Fruit fly (Drosophila melanogaster) whole organism, embryonic: ENCODE measurements around the gene Pstk.

Source experiments
- Aef1 ChIP-seq: fragments of 200-800 bp; sonication (Bioruptor generic); IDR thresholded peaks from 3 replicates; pipeline ENCODE4 v1.3.6; 2022; ENCODE audit warnings: missing biosample characterization, missing genetic modification characterization
- Asciz ChIP-seq: fragments of 200-800 bp; sonication (Bioruptor generic); optimal IDR thresholded peaks from 2 replicates; lab custom pipeline; 2017; ENCODE audit warnings: missing biosample characterization, mild to moderate bottlenecking, missing genetic modification characterization, missing genetic modification reagents
- Atf6 ChIP-seq: fragments of 200-800 bp; sonication (Bioruptor generic); IDR thresholded peaks from 2 replicates; pipeline ENCODE4 v1.3.6; 2022; ENCODE audit warnings: missing biosample characterization, missing genetic modification characterization
- CG11085 ChIP-seq: fragments of 200-800 bp; sonication (Bioruptor generic); IDR thresholded peaks from 2 replicates; pipeline ENCODE4 v1.3.6; 2022; ENCODE audit warnings: missing biosample characterization, missing genetic modification characterization
- CG11398 ChIP-seq: fragments of 200-800 bp; sonication (Bioruptor generic); optimal IDR thresholded peaks from 2 replicates; lab custom pipeline; 2016; ENCODE audit warnings: missing biosample characterization, missing genetic modification characterization
- CG12942 ChIP-seq: fragments of 200-800 bp; sonication (Bioruptor generic); optimal IDR thresholded peaks from 3 replicates; lab custom pipeline; 2016; ENCODE audit warnings: missing biosample characterization, missing genetic modification characterization
- CG14710 ChIP-seq: fragments of 200-800 bp; sonication (Bioruptor generic); optimal IDR thresholded peaks from 3 replicates; lab custom pipeline; 2019; ENCODE audit warnings: missing biosample characterization, mild to moderate bottlenecking, missing genetic modification characterization, moderate library complexity
- CG15011 ChIP-seq: fragments of 200-800 bp; sonication (Bioruptor generic); optimal IDR thresholded peaks from 3 replicates; lab custom pipeline; 2018; ENCODE audit warnings: missing biosample characterization, mild to moderate bottlenecking, missing genetic modification characterization
- CG15514 ChIP-seq: fragments of 200-800 bp; sonication (Bioruptor generic); optimal IDR thresholded peaks from 3 replicates; lab custom pipeline; 2017; ENCODE audit warnings: missing biosample characterization, missing genetic modification characterization, mild to moderate bottlenecking, moderate library complexity, missing genetic modification reagents
- CG1602 ChIP-seq: fragments of 200-800 bp; sonication (Bioruptor generic); optimal IDR thresholded peaks from 3 replicates; lab custom pipeline; 2016; ENCODE audit warnings: missing biosample characterization, missing genetic modification characterization
- CG17328 ChIP-seq: fragments of 200-800 bp; sonication (Bioruptor generic); IDR thresholded peaks from 2 replicates; pipeline ENCODE4 v1.3.6; 2022; ENCODE audit warnings: missing biosample characterization, missing genetic modification characterization
- CG17802 ChIP-seq: fragments of 200-800 bp; sonication (Bioruptor generic); optimal IDR thresholded peaks from 2 replicates; lab custom pipeline; 2018; ENCODE audit warnings: missing biosample characterization, mild to moderate bottlenecking, missing genetic modification characterization, moderate library complexity
- CG2678 ChIP-seq: fragments of 200-800 bp; sonication (Bioruptor generic); optimal IDR thresholded peaks from 3 replicates; lab custom pipeline; 2019; ENCODE audit warnings: missing biosample characterization, mild to moderate bottlenecking, missing genetic modification characterization, moderate library complexity
- CG30403 ChIP-seq: fragments of 200-800 bp; sonication (Bioruptor generic); optimal IDR thresholded peaks from 3 replicates; lab custom pipeline; 2016; ENCODE audit warnings: missing biosample characterization, missing genetic modification characterization
- CG3281 ChIP-seq: fragments of 200-800 bp; sonication (Bioruptor generic); optimal IDR thresholded peaks from 3 replicates; lab custom pipeline; 2017; ENCODE audit warnings: missing biosample characterization, mild to moderate bottlenecking, missing genetic modification characterization
- CG3407 ChIP-seq: fragments of 200-800 bp; sonication (Bioruptor generic); optimal IDR thresholded peaks from 2 replicates; lab custom pipeline; 2018; ENCODE audit warnings: missing biosample characterization, mild to moderate bottlenecking, missing genetic modification characterization
- CG3838 ChIP-seq: fragments of 200-800 bp; sonication (Bioruptor generic); optimal IDR thresholded peaks from 3 replicates; lab custom pipeline; 2016; ENCODE audit warnings: missing biosample characterization, missing genetic modification characterization
- CG4730 ChIP-seq: fragments of 200-800 bp; sonication (Bioruptor generic); IDR thresholded peaks from 2 replicates; pipeline ENCODE4 v1.3.6; 2022; ENCODE audit warnings: missing biosample characterization, missing genetic modification characterization
- CG6854 ChIP-seq: fragments of 200-800 bp; sonication (Bioruptor generic); optimal IDR thresholded peaks from 3 replicates; lab custom pipeline; 2017; ENCODE audit warnings: missing biosample characterization, mild to moderate bottlenecking, missing genetic modification characterization
- CG7786 ChIP-seq: fragments of 200-800 bp; sonication (Bioruptor generic); optimal IDR thresholded peaks from 2 replicates; lab custom pipeline; 2016; ENCODE audit warnings: missing biosample characterization, missing genetic modification characterization
- CG7839 ChIP-seq: fragments of 200-800 bp; sonication (Bioruptor generic); optimal IDR thresholded peaks from 3 replicates; lab custom pipeline; 2018; ENCODE audit warnings: missing biosample characterization, mild to moderate bottlenecking, missing genetic modification characterization, moderate library complexity
- CG7928 ChIP-seq: fragments of 200-800 bp; sonication (Bioruptor generic); optimal IDR thresholded peaks from 2 replicates; lab custom pipeline; 2017; ENCODE audit warnings: missing biosample characterization, mild to moderate bottlenecking, missing genetic modification characterization
- CG9215 ChIP-seq: fragments of 200-800 bp; sonication (Bioruptor generic); IDR thresholded peaks from 2 replicates; pipeline ENCODE4 v1.3.6; 2022; ENCODE audit warnings: missing biosample characterization, missing genetic modification characterization
- Chrac-16 ChIP-seq: fragments of 200-800 bp; sonication (Bioruptor generic); optimal IDR thresholded peaks from 3 replicates; lab custom pipeline; 2016; ENCODE audit warnings: missing biosample characterization, missing genetic modification characterization
- D ChIP-seq, 2 experiments: fragments of 200-800 bp in 1 of 2; fragments of >200 bp in 1 of 2; sonication (Bioruptor generic) in 1 of 2; optimal IDR thresholded peaks; 2 replicates in 1 of 2; 3 replicates in 1 of 2; lab custom pipeline; 2017; ENCODE audit warnings: mild to moderate bottlenecking in 1 of 2, missing biosample characterization in 1 of 2, missing genetic modification characterization in 1 of 2, missing genetic modification reagents in 1 of 2
- Hey ChIP-seq: fragments of 200-800 bp; sonication (Bioruptor generic); optimal IDR thresholded peaks from 3 replicates; lab custom pipeline; 2018; ENCODE audit warnings: missing biosample characterization, mild to moderate bottlenecking, missing genetic modification characterization
- Hr3 ChIP-seq: fragments of 200-800 bp; sonication (Bioruptor generic); optimal IDR thresholded peaks from 3 replicates; lab custom pipeline; 2016; ENCODE audit warnings: missing biosample characterization, missing genetic modification characterization
- Mad ChIP-seq: fragments of 200-800 bp; sonication (Bioruptor generic); optimal IDR thresholded peaks from 2 replicates; lab custom pipeline; 2016; ENCODE audit warnings: missing biosample characterization, missing genetic modification characterization
- Nf-YB ChIP-seq: fragments of 200-800 bp; sonication (Bioruptor generic); optimal IDR thresholded peaks from 3 replicates; lab custom pipeline; 2019; ENCODE audit warnings: missing biosample characterization, mild to moderate bottlenecking, missing genetic modification characterization, moderate library complexity
- NfI ChIP-seq: fragments of 200-800 bp; sonication (Bioruptor generic); optimal IDR thresholded peaks from 3 replicates; lab custom pipeline; 2018; ENCODE audit warnings: missing biosample characterization, mild to moderate bottlenecking, missing genetic modification characterization, moderate library complexity
- Poxn ChIP-seq: fragments of 200-800 bp; sonication (Bioruptor generic); IDR thresholded peaks from 2 replicates; pipeline ENCODE4 v1.3.6; 2022; ENCODE audit warnings: missing biosample characterization, missing genetic modification characterization
- Rfx ChIP-seq: fragments of 200-800 bp; sonication (Bioruptor generic); IDR thresholded peaks from 2 replicates; pipeline ENCODE4 v1.3.6; 2022; ENCODE audit warnings: missing biosample characterization, missing genetic modification characterization
- Side ChIP-seq: fragments of 200-800 bp; sonication (Bioruptor generic); optimal IDR thresholded peaks from 2 replicates; lab custom pipeline; 2016; ENCODE audit warnings: missing biosample characterization, missing genetic modification characterization
- Trl ChIP-seq, 3 experiments: fragments of >200 bp in 2 of 3; fragments of 200-800 bp in 1 of 3; sonication (Bioruptor generic) in 1 of 3; optimal IDR thresholded peaks; 2 replicates in 1 of 3; 3 replicates in 2 of 3; lab custom pipeline; 2016 to 2017; ENCODE audit warnings: missing biosample characterization in 1 of 3, missing genetic modification characterization in 1 of 3
- abd-A ChIP-seq: fragments of 200-800 bp; sonication (Bioruptor generic); optimal IDR thresholded peaks from 3 replicates; lab custom pipeline; 2019; ENCODE audit warnings: missing biosample characterization, mild to moderate bottlenecking, missing genetic modification characterization, moderate library complexity
- ap ChIP-seq: fragments of 200-800 bp; sonication (Bioruptor generic); IDR thresholded peaks from 2 replicates; pipeline ENCODE4 v1.3.6; 2022; ENCODE audit warnings: missing biosample characterization, missing genetic modification characterization
- bsh ChIP-seq, 2 experiments: fragments of 200-800 bp; sonication (Bioruptor generic); optimal IDR thresholded peaks; 2 replicates each; lab custom pipeline; 2017 to 2018; ENCODE audit warnings: mild to moderate bottlenecking in 2 of 2, missing biosample characterization in 2 of 2, missing genetic modification characterization in 2 of 2, moderate library complexity in 1 of 2
- dimm ChIP-seq: fragments of 200-800 bp; sonication (Bioruptor generic); IDR thresholded peaks from 2 replicates; pipeline ENCODE4 v1.3.6; 2022; ENCODE audit warnings: missing biosample characterization, missing genetic modification characterization
- fd102C ChIP-seq: fragments of 200-800 bp; sonication (Bioruptor generic); optimal IDR thresholded peaks from 2 replicates; lab custom pipeline; 2018; ENCODE audit warnings: missing biosample characterization, mild to moderate bottlenecking, missing genetic modification characterization, moderate library complexity
- lola ChIP-seq, 3 experiments: fragments of >200 bp in 2 of 3; fragments of 200-800 bp in 1 of 3; sonication (Bioruptor generic) in 1 of 3; optimal IDR thresholded peaks; 2 replicates each; lab custom pipeline; 2017 to 2019; ENCODE audit warnings: missing biosample characterization in 3 of 3, missing genetic modification characterization in 3 of 3, mild to moderate bottlenecking in 1 of 3, moderate library complexity in 1 of 3
- maf-S ChIP-seq: fragments of 200-800 bp; sonication (Bioruptor generic); optimal IDR thresholded peaks from 2 replicates; lab custom pipeline; 2016; ENCODE audit warnings: missing biosample characterization, missing genetic modification characterization
- mld ChIP-seq: fragments of 200-800 bp; sonication (Bioruptor generic); IDR thresholded peaks from 3 replicates; pipeline ENCODE4 v1.3.6; 2022; ENCODE audit warnings: missing biosample characterization, missing genetic modification characterization; ENCODE audit not compliant: partially characterized antibody
- nmo ChIP-seq: fragments of 200-800 bp; sonication (Bioruptor generic); optimal IDR thresholded peaks from 2 replicates; lab custom pipeline; 2018; ENCODE audit warnings: missing biosample characterization, mild to moderate bottlenecking, missing genetic modification characterization, moderate library complexity
- onecut ChIP-seq: fragments of 200-800 bp; sonication (Bioruptor generic); IDR thresholded peaks from 2 replicates; pipeline ENCODE4 v1.3.6; 2022; ENCODE audit warnings: missing biosample characterization, missing genetic modification characterization
- pum ChIP-seq: fragments of 200-800 bp; sonication (Bioruptor generic); optimal IDR thresholded peaks from 2 replicates; lab custom pipeline; 2016; ENCODE audit warnings: missing biosample characterization, missing genetic modification characterization
- slp2 ChIP-seq: fragments of 200-800 bp; sonication (Bioruptor generic); optimal IDR thresholded peaks from 2 replicates; lab custom pipeline; 2016; ENCODE audit warnings: missing biosample characterization, missing genetic modification characterization
- stc ChIP-seq: fragments of 200-800 bp; sonication (Bioruptor generic); IDR thresholded peaks from 2 replicates; pipeline ENCODE4 v1.3.6; 2022; ENCODE audit warnings: missing biosample characterization, missing genetic modification characterization
- sug ChIP-seq: fragments of 200-800 bp; optimal IDR thresholded peaks from 2 replicates; lab custom pipeline; 2019; ENCODE audit warnings: missing biosample characterization, mild to moderate bottlenecking, missing genetic modification characterization, moderate library complexity
- usp ChIP-seq: fragments of >200 bp; optimal IDR thresholded peaks from 2 replicates; lab custom pipeline; 2017; ENCODE audit warnings: missing biosample characterization, missing genetic modification characterization
- wor ChIP-seq: fragments of 200-800 bp; sonication (Bioruptor generic); IDR thresholded peaks from 2 replicates; pipeline ENCODE4 v1.3.6; 2022; ENCODE audit warnings: missing biosample characterization, missing genetic modification characterization

Gene Pstk

DNA sequence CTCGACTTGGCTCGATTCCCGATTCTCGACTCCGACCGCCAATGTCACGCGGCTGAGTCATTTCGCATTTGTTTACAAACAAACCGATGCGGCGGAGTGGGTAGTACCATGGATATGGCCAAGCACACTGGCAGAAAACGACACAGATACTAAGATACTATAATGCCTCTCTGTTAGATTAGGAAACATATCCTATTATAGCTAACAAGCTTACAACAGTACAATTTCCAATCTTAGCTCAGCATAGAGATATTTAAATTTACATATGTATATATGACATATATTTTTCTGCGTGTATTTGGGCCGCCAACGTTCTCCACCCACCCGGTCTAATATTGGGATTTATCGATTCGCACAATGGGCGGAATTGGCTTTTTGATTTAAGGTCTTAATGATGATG lies 14.4 kb downstream of the Pstk start:
- TF ChIP-seq CG14710 (peak; percentile 44), CG3838 (no peak), CG1602 (GFP tag; lab: Kevin White, UChicago) (peak; percentile 39), Aef1 (GFP tag; lab: Robert Waterston, UW) (peak; percentile 77), mld (GFP tag; lab: Robert Waterston, UW) (no peak), CG17802 (tag; lab: Kevin White, UChicago) (peak; percentile 5), nmo (GFP tag; lab: Kevin White, UChicago) (peak; percentile 79), CG9215 (GFP tag; lab: Robert Waterston, UW) (peak; percentile 73), CG7786 (GFP tag; lab: Kevin White, UChicago) (peak; percentile 38), Hey (tag; lab: Kevin White, UChicago) (no peak), Rfx (GFP tag; lab: Robert Waterston, UW) (peak; percentile 93), CG7839 (tag; lab: Kevin White, UChicago) (peak; percentile 87), CG30403 (GFP tag; lab: Kevin White, UChicago) (peak; percentile 74), dimm (GFP tag; lab: Robert Waterston, UW) (peak; percentile 36; the same call in 1 of the 2 replicates), CG7928 (GFP tag; lab: Kevin White, UChicago) (peak; percentile 16), CG4730 (peak; percentile 62), lola (GFP tag; optimal IDR thresholded peaks at IDR 0.05; lab: Kevin White, UChicago) (peak in 1 of 3 experiments; percentile 20), Asciz (peak; percentile 52), CG3407 (GFP tag; lab: Kevin White, UChicago) (peak; percentile 12), CG15514 (GFP tag; lab: Kevin White, UChicago) (peak; percentile 58), CG17328 (GFP tag; lab: Robert Waterston, UW) (peak; percentile 74), abd-A (tag; lab: Kevin White, UChicago) (peak; percentile 13), D (optimal IDR thresholded peaks at IDR 0.05; lab: Kevin White, UChicago) (no peak), D (GFP tag; optimal IDR thresholded peaks at IDR 0.05; lab: Kevin White, UChicago) (peak; percentile 62), Side (peak; percentile 33), bsh (GFP tag; optimal IDR thresholded peaks at IDR 0.05; lab: Kevin White, UChicago) (peak; percentile 56 to 70), usp (GFP tag; lab: Kevin White, UChicago) (no peak), Nf-YB (GFP tag; lab: Kevin White, UChicago) (peak; percentile 36), ap (peak; percentile 58), Trl (optimal IDR thresholded peaks at IDR 0.05; lab: Kevin White, UChicago) (no peak), Trl (GFP tag; optimal IDR thresholded peaks at IDR 0.05; lab: Kevin White, UChicago) (peak; percentile 54), sug (tag; lab: Kevin White, UChicago) (peak; percentile 82), CG15011 (GFP tag; lab: Kevin White, UChicago) (peak; percentile 55), Atf6 (peak; percentile 89), NfI (GFP tag; lab: Kevin White, UChicago) (peak; percentile 80), onecut (peak; percentile 54), Mad (GFP tag; lab: Kevin White, UChicago) (peak; percentile 40), pum (peak; percentile 49), Chrac-16 (GFP tag; lab: Kevin White, UChicago) (peak; percentile 63), stc (peak; percentile 44; the same call in 1 of the 2 replicates), CG2678 (tag; lab: Kevin White, UChicago) (peak; percentile 82), wor (GFP tag; lab: Robert Waterston, UW) (peak; percentile 48; the same call in 1 of the 2 replicates), Poxn (peak; percentile 68; the same call in 1 of the 2 replicates), slp2 (GFP tag; lab: Kevin White, UChicago) (peak; percentile 42), CG11398 (GFP tag; lab: Kevin White, UChicago) (no peak), CG3281 (GFP tag; lab: Kevin White, UChicago) (peak; percentile 79), maf-S (peak; percentile 2), Hr3 (peak; percentile 64), CG11085 (peak; percentile 78), CG6854 (GFP tag; lab: Kevin White, UChicago) (peak; percentile 39), CG12942 (GFP tag; lab: Kevin White, UChicago) (peak; percentile 48), fd102C (no peak)
